Fruit fly (Drosophila melanogaster) whole organism, pupa: ENCODE data around the gene onecut.

Source experiments
- CG10348 ChIP-seq: fragments of 200-800 bp; sonication (Bioruptor generic); IDR thresholded peaks from 2 replicates; pipeline ENCODE4 v1.3.6; 2022; ENCODE audit warnings: missing biosample characterization, missing genetic modification characterization
- CG12605 ChIP-seq: fragments of 200-800 bp; sonication (Bioruptor generic); IDR thresholded peaks from 2 replicates; pipeline ENCODE4 v1.3.6; 2022; ENCODE audit warnings: missing biosample characterization, missing genetic modification characterization
- CG13204 ChIP-seq: fragments of 200-800 bp; sonication (Bioruptor generic); optimal IDR thresholded peaks from 2 replicates; lab custom pipeline; 2018; ENCODE audit warnings: missing biosample characterization, mild to moderate bottlenecking, missing genetic modification characterization, moderate library complexity
- CG14655 ChIP-seq: fragments of 200-800 bp; sonication (Bioruptor generic); optimal IDR thresholded peaks from 3 replicates; lab custom pipeline; 2017; ENCODE audit warnings: mild to moderate bottlenecking, missing biosample characterization, missing genetic modification reagents, missing genetic modification characterization
- CG15710 ChIP-seq: fragments of 200-800 bp; sonication (Bioruptor generic); optimal IDR thresholded peaks from 2 replicates; lab custom pipeline; 2018; ENCODE audit warnings: missing biosample characterization, mild to moderate bottlenecking, missing genetic modification characterization, moderate library complexity
- CG17806 ChIP-seq: fragments of 200-800 bp; sonication (Bioruptor generic); optimal IDR thresholded peaks from 2 replicates; lab custom pipeline; 2018; ENCODE audit warnings: missing biosample characterization, mild to moderate bottlenecking, missing genetic modification characterization, moderate library complexity
- CG32121 ChIP-seq: fragments of 200-800 bp; sonication (Bioruptor generic); IDR thresholded peaks from 2 replicates; pipeline ENCODE4 v1.3.6; 2022; ENCODE audit warnings: missing biosample characterization, missing genetic modification characterization
- CG34367 ChIP-seq: fragments of 200-800 bp; sonication (Bioruptor generic); optimal IDR thresholded peaks from 2 replicates; lab custom pipeline; 2018; ENCODE audit warnings: missing biosample characterization, mild to moderate bottlenecking, missing genetic modification characterization
- CG4496 ChIP-seq: fragments of 200-800 bp; sonication (Bioruptor generic); IDR thresholded peaks from 3 replicates; pipeline ENCODE4 v1.3.6; 2022; ENCODE audit warnings: missing biosample characterization, missing genetic modification characterization
- CG8159 ChIP-seq: fragments of 200-800 bp; sonication (Bioruptor generic); optimal IDR thresholded peaks from 3 replicates; lab custom pipeline; 2018; ENCODE audit warnings: missing biosample characterization, mild to moderate bottlenecking, missing genetic modification characterization, moderate library complexity
- CG8301 ChIP-seq: fragments of 200-800 bp; sonication (Bioruptor generic); optimal IDR thresholded peaks from 2 replicates; lab custom pipeline; 2018; ENCODE audit warnings: missing biosample characterization, mild to moderate bottlenecking, missing genetic modification characterization
- CG9948 ChIP-seq: fragments of 200-800 bp; sonication (Bioruptor generic); optimal IDR thresholded peaks from 2 replicates; lab custom pipeline; 2018; ENCODE audit warnings: missing biosample characterization, mild to moderate bottlenecking, missing genetic modification characterization, moderate library complexity
- D1 ChIP-seq: fragments of 200-800 bp; sonication (Bioruptor generic); optimal IDR thresholded peaks from 2 replicates; lab custom pipeline; 2018; ENCODE audit warnings: missing biosample characterization, mild to moderate bottlenecking, missing genetic modification characterization, moderate library complexity
- EcR ChIP-seq: fragments of 200-800 bp; sonication (Bioruptor generic); optimal IDR thresholded peaks from 3 replicates; lab custom pipeline; 2019; ENCODE audit warnings: missing biosample characterization, missing genetic modification characterization, mild to moderate bottlenecking, moderate library complexity, missing genetic modification reagents
- Ets98B ChIP-seq: fragments of 200-800 bp; sonication (Bioruptor generic); IDR thresholded peaks from 2 replicates; pipeline ENCODE4 v1.3.6; 2022; ENCODE audit warnings: missing biosample characterization, missing genetic modification characterization
- Pif1A ChIP-seq: fragments of 200-800 bp; sonication (Bioruptor generic); optimal IDR thresholded peaks from 3 replicates; lab custom pipeline; 2016; ENCODE audit warnings: missing biosample characterization, missing genetic modification characterization
- Pif1B ChIP-seq: fragments of 200-800 bp; sonication (Bioruptor generic); optimal IDR thresholded peaks from 3 replicates; lab custom pipeline; 2016; ENCODE audit warnings: missing biosample characterization, missing genetic modification characterization
- Snoo ChIP-seq: fragments of 200-800 bp; sonication (Bioruptor generic); optimal IDR thresholded peaks from 3 replicates; lab custom pipeline; 2017; ENCODE audit warnings: missing biosample characterization, mild to moderate bottlenecking, missing genetic modification characterization, inconsistent platforms
- fd96Ca ChIP-seq: fragments of 200-800 bp; sonication (Bioruptor generic); IDR thresholded peaks from 3 replicates; pipeline ENCODE4 v1.3.6; 2022; ENCODE audit warnings: missing biosample characterization, missing genetic modification characterization
- gl ChIP-seq: fragments of 200-800 bp; sonication (Bioruptor generic); optimal IDR thresholded peaks from 2 replicates; lab custom pipeline; 2018; ENCODE audit warnings: missing biosample characterization, mild to moderate bottlenecking, missing genetic modification characterization
- rn ChIP-seq: fragments of 200-800 bp; sonication (Bioruptor generic); IDR thresholded peaks from 2 replicates; pipeline ENCODE4 v1.3.6; 2022; ENCODE audit warnings: missing biosample characterization, missing genetic modification characterization

The onecut gene

dm6 chr4:607498-607897 lies at the start of gene onecut:
Gene onecut (minus strand): TSS chr4:607649.
- no peak for TF ChIP-seq CG8159 (tag; lab: Kevin White, UChicago)
- TF ChIP-seq Snoo (tag; lab: Kevin White, UChicago): no peak
- TF ChIP-seq CG4496 (GFP tag; lab: Robert Waterston, UW): no peak

DNA sequence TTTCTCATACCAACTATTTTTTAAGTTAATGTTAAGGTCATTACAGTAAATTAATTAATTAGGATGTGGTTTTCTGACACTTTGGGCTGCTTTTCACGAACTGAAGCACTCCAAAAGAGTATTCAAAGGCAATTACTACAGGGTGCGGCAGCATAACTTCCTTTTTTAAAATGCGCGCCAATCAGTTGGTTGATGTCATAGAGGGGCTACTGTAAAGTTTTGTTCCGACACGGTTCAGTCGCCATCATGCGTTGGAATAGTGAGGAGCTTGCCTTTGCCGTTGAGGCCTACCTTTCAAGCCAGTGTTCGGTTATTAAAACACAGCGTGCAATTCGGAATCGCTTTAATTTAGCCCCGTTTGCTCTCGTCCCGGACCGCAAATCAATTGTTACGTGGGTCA lies 39.9 kb upstream of the onecut start:
- no peak for TF ChIP-seq rn (GFP tag; lab: Robert Waterston, UW)
- no peak for TF ChIP-seq EcR
- no peak for TF ChIP-seq CG14655
- TF ChIP-seq CG4496 (GFP tag; lab: Robert Waterston, UW): no peak
- TF ChIP-seq CG10348 (GFP tag; lab: Robert Waterston, UW): no peak
- no peak for TF ChIP-seq CG17806 (tag; lab: Kevin White, UChicago)
- no peak for TF ChIP-seq Ets98B (GFP tag; lab: Robert Waterston, UW)
- no peak for TF ChIP-seq CG32121
- no peak for TF ChIP-seq CG8159 (tag; lab: Kevin White, UChicago)
- TF ChIP-seq Pif1A (GFP tag; lab: Kevin White, UChicago): no peak
- TF ChIP-seq CG9948 (tag; lab: Kevin White, UChicago): no peak
- TF ChIP-seq gl (tag; lab: Kevin White, UChicago): no peak

- TF ChIP-seq gl (tag; lab: Kevin White, UChicago) (no peak), Pif1A (GFP tag; lab: Kevin White, UChicago) (no peak), CG34367 (tag; lab: Kevin White, UChicago) (no peak), EcR (no peak), D1 (tag; lab: Kevin White, UChicago) (peak; percentile 26), Snoo (tag; lab: Kevin White, UChicago) (no peak), CG32121 (no peak), Pif1B (GFP tag; lab: Kevin White, UChicago) (no peak)
These were observed 39.1 kb upstream of the onecut start, which contains the start of gene Ekar for dm6 chr4:646414-647016. Gene Ekar (minus strand): TSS chr4:646556.

DNA sequence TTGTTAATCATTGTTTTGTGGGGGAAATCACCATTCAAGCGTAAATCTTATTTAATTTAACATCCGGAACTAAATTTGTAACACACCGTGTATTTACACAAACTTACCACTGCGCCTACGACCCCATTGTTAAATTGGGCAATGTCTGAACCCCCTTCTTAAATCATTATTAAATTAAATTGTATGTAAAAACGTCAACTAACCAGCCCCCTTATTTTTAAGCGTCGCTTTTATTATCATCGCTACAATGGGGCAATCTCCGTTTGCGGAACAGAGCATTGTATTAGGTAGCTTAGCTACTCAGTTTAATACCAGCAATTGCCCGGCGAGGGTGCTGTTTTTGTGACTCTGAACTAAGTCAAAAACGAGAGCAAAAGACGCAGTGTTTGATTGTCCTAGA lies 21.9 kb upstream of the onecut start, which contains the start of gene Gat:
Gat (plus strand) TSS at position 301 of the 400 bp plus-strand sequence.
- TF ChIP-seq EcR: no peak
- TF ChIP-seq CG9948 (tag; lab: Kevin White, UChicago): no peak
- TF ChIP-seq CG12605 (GFP tag; lab: Robert Waterston, UW): no peak
- TF ChIP-seq rn (GFP tag; lab: Robert Waterston, UW): no peak
- TF ChIP-seq CG13204 (GFP tag; lab: Kevin White, UChicago): no peak
- TF ChIP-seq CG32121: no peak
- TF ChIP-seq CG15710 (tag; lab: Kevin White, UChicago): no peak
- no peak for TF ChIP-seq CG17806 (tag; lab: Kevin White, UChicago)
- TF ChIP-seq Pif1B (GFP tag; lab: Kevin White, UChicago): no peak
- no peak for TF ChIP-seq Pif1A (GFP tag; lab: Kevin White, UChicago)
- no peak for TF ChIP-seq CG14655
- TF ChIP-seq CG8301: no peak
- TF ChIP-seq Snoo (tag; lab: Kevin White, UChicago): no peak
- no peak for TF ChIP-seq CG34367 (tag; lab: Kevin White, UChicago)
- TF ChIP-seq CG8159 (tag; lab: Kevin White, UChicago): no peak
- no peak for TF ChIP-seq D1 (tag; lab: Kevin White, UChicago)
- no peak for TF ChIP-seq gl (tag; lab: Kevin White, UChicago)
- TF ChIP-seq Ets98B (GFP tag; lab: Robert Waterston, UW): no peak
- TF ChIP-seq CG10348 (GFP tag; lab: Robert Waterston, UW): no peak
- TF ChIP-seq fd96Ca (GFP tag; lab: Robert Waterston, UW): no peak

DNA sequence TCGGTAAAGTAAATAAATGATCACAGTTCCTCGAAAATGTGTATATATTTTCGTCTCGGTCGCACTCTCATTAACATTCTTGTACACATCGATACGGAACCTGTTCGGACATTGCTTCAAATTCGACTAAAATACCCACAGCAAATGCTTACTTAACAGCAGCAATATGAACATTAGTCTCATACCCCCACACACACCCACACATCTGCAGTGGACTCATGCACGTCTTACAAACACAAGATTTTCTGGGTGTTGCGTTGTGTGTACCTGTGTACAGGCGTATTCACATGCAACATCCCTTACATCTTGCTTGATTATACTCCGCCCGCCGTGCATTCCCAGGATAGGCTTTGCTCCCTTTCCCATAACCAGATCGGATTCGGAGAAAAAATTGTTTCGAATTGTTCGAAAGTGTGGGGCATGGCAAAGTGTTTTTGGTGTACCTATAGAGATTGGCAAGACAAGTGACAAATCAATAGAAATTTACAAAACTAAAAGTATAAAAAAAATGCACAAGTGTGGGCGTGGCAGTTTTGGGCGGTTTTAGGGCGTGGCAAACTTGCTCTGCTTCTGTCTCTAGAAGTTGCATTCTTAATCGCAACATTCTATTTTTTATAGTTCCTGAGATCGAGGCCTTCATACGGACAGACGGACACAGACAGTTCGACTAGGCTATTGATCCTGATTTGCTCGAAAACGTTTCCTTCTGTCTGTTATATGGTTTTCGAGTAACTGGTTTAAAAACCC lies 18.6 kb upstream of the onecut start, which contains the start of gene mav:
mav (minus strand) TSS at position 134 of the 747 bp plus-strand sequence.
- TF ChIP-seq CG34367 (tag; lab: Kevin White, UChicago) (no peak), CG4496 (GFP tag; lab: Robert Waterston, UW) (no peak), D1 (tag; lab: Kevin White, UChicago) (peak; percentile 37)

dm6 chr4:610398-611319 lies 3.2 kb upstream of the onecut start, which contains the start of gene Eph:
Gene Eph (plus strand): TSS chr4:610684.
- peak; percentile 38 for TF ChIP-seq CG8159 (tag; lab: Kevin White, UChicago)
- no peak for TF ChIP-seq CG32121
- peak; percentile 7 for TF ChIP-seq Pif1B (GFP tag; lab: Kevin White, UChicago)
